Fruit fly (Drosophila melanogaster): ENCODE data around the gene mura.
A peak's percentile ranks its signal among the peaks of the same experiment; 100 is the strongest.

Gene mura

DNA sequence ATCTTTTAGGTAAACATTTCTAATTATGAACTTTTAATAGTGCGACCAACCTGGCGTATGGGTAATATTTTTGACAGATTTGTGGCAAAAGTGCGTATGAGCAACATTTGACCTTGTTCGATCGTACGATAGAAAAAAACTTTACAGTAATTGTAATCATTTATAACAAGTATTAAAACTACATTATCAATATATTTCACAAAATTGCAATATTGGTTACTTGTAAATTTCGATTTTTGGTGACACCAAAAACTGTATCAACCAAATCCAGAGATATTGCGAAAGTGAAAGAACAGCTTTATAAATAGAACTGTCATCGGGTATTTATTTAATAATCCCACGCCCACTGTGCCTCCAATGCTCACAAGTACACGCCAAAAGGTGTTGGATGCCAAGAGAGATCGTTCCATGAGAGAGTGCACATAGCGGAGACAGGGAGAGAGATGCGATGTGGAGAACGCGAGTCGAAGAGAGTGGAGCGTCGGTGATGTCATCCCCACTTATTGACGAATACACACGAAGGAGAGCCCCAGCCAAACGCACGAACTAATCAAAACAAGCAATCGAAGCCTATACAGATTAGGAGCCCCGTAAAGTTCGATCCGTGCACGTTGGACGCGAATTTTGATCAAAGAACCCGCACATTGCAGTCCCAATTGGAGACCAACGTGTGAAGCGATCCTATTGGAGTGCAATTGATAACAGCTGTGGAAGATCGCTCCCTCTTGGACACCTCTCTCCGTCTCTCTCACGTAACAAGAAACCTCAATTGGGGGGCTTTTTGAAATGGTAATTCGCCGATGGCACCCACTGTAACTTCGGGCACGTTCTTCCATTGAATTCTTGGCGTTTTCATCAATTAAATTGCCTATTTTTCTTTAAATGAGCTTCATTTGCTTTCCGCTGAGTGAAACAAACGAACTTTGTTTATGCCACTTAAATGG lies 18.2 kb downstream of the mura start (continued):
- TF ChIP-seq CG9215 (GFP tag; IDR thresholded peaks at IDR 0.05): peak; percentile 92
- peak; percentile 71 for TF ChIP-seq Sry-β (GFP tag; optimal IDR thresholded peaks at IDR 0.05)
- TF ChIP-seq GATAe (GFP tag; conservative IDR thresholded peaks at IDR 0.05): 0 out of 2 replicates have a peak, but pooled peaks have one; percentile 15
- peak; percentile 61 for TF ChIP-seq abd-A (tag; optimal IDR thresholded peaks at IDR 0.05)
- peak; percentile 93 for TF ChIP-seq CG17385 (GFP tag; optimal IDR thresholded peaks at IDR 0.05)
- peak; percentile 82 for TF ChIP-seq CG6175 (GFP tag; IDR thresholded peaks at IDR 0.05)
- peak; percentile 41; the same call in 1 of the 2 replicates for TF ChIP-seq dati (GFP tag; IDR thresholded peaks at IDR 0.05)
- TF ChIP-seq CG4707 (GFP tag; optimal IDR thresholded peaks at IDR 0.05): peak; percentile 81
- TF ChIP-seq CG2889 (GFP tag; IDR thresholded peaks at IDR 0.05): peak; percentile 71; the same call in 1 of the 3 replicates
- peak; percentile 92 for TF ChIP-seq Nf-YC (tag; optimal IDR thresholded peaks at IDR 0.05)
- TF ChIP-seq Sox100B (GFP tag; optimal IDR thresholded peaks at IDR 0.05): peak; percentile 99
- TF ChIP-seq CG9727 (GFP tag; optimal IDR thresholded peaks at IDR 0.05): peak; percentile 98
- TF ChIP-seq odd (GFP tag; optimal IDR thresholded peaks at IDR 0.05): peak; percentile 98
- TF ChIP-seq CG12391 (tag; optimal IDR thresholded peaks at IDR 0.05): peak; percentile 94
- peak; percentile 90 for TF ChIP-seq slbo (GFP tag; IDR thresholded peaks at IDR 0.05)
- peak; percentile 92 for TF ChIP-seq CG7372 (GFP tag; IDR thresholded peaks at IDR 0.05)
- TF ChIP-seq D (optimal IDR thresholded peaks at IDR 0.05): no peak
- peak; percentile 98 for TF ChIP-seq D (GFP tag; optimal IDR thresholded peaks at IDR 0.05)
- peak; percentile 79 for TF ChIP-seq sd (tag; optimal IDR thresholded peaks at IDR 0.05)
- TF ChIP-seq dm (GFP tag; optimal IDR thresholded peaks at IDR 0.05): peak; percentile 74
- peak; percentile 93 for TF ChIP-seq Atf6 (GFP tag; IDR thresholded peaks at IDR 0.05)
- TF ChIP-seq pros (GFP tag; optimal IDR thresholded peaks at IDR 0.05): peak; percentile 99
- no peak for TF ChIP-seq lov (optimal IDR thresholded peaks at IDR 0.05)
- no peak for TF ChIP-seq lov (GFP tag; IDR thresholded peaks at IDR 0.05)
- TF ChIP-seq sug (tag; optimal IDR thresholded peaks at IDR 0.05): peak; percentile 93
- peak; percentile 98 for TF ChIP-seq CG13296 (GFP tag; optimal IDR thresholded peaks at IDR 0.05)
- TF ChIP-seq CG18476 (GFP tag; optimal IDR thresholded peaks at IDR 0.05): peak; percentile 96
- TF ChIP-seq nom (GFP tag; optimal IDR thresholded peaks at IDR 0.05): peak; percentile 87
- peak; percentile 66; the same call in 1 of the 2 replicates for TF ChIP-seq Awh (GFP tag; IDR thresholded peaks at IDR 0.05)
- peak in 1 of 2 experiments; percentile 98 for TF ChIP-seq Eip74EF (GFP tag; optimal IDR thresholded peaks at IDR 0.05)
- TF ChIP-seq CG11085 (GFP tag; IDR thresholded peaks at IDR 0.05): peak; percentile 80
- TF ChIP-seq CG3838 (GFP tag; optimal IDR thresholded peaks at IDR 0.05): peak; percentile 85
- peak; percentile 98 for TF ChIP-seq gem (tag; optimal IDR thresholded peaks at IDR 0.05)
- peak; percentile 93 for TF ChIP-seq run (tag; optimal IDR thresholded peaks at IDR 0.05)
- TF ChIP-seq CG7839 (tag; optimal IDR thresholded peaks at IDR 0.05): peak; percentile 97
- TF ChIP-seq CG9609 (GFP tag; optimal IDR thresholded peaks at IDR 0.05): peak; percentile 89
- peak; percentile 75 for TF ChIP-seq NC2α (GFP tag; optimal IDR thresholded peaks at IDR 0.05)
- TF ChIP-seq CG4404 (GFP tag; IDR thresholded peaks at IDR 0.05): peak; percentile 86
- peak; percentile 99 for TF ChIP-seq CG7556 (GFP tag; optimal IDR thresholded peaks at IDR 0.05)
- no peak for TF ChIP-seq CG6791 (GFP tag; IDR thresholded peaks at IDR 0.05; ENCODE audit: partially characterized antibody)
- TF ChIP-seq chif (GFP tag; optimal IDR thresholded peaks at IDR 0.05): peak; percentile 89 to 90
- TF ChIP-seq Xrp1 (GFP tag; IDR thresholded peaks at IDR 0.05): peak; percentile 85
- peak; percentile 94 for TF ChIP-seq B-H2 (GFP tag; optimal IDR thresholded peaks at IDR 0.05)
- TF ChIP-seq Nf-YA (GFP tag; IDR thresholded peaks at IDR 0.05): peak; percentile 81
- TF ChIP-seq CG12219 (GFP tag; optimal IDR thresholded peaks at IDR 0.05): peak; percentile 95
- peak; percentile 83 for TF ChIP-seq CG7987 (GFP tag; optimal IDR thresholded peaks at IDR 0.05)
- TF ChIP-seq tup (GFP tag; optimal IDR thresholded peaks at IDR 0.05): peak; percentile 65
- TF ChIP-seq Lim3 (GFP tag; IDR thresholded peaks at IDR 0.05): peak; percentile 40; the same call in 1 of the 2 replicates
